Fruit fly (Drosophila melanogaster) whole organism, prepupa: Measurements from ENCODE around the gene tup.

Source experiments
- CG11902 ChIP-seq: fragments of 200-800 bp; sonication (Bioruptor generic); optimal IDR thresholded peaks from 3 replicates; lab custom pipeline; 2016; ENCODE audit warnings: missing biosample characterization, missing genetic modification characterization
- CG1621 ChIP-seq: fragments of 200-800 bp; sonication (Bioruptor generic); optimal IDR thresholded peaks from 3 replicates; lab custom pipeline; 2018; ENCODE audit warnings: missing biosample characterization, mild to moderate bottlenecking, missing genetic modification characterization
- CG16779 ChIP-seq: fragments of 200-800 bp; sonication (Bioruptor generic); optimal IDR thresholded peaks from 3 replicates; lab custom pipeline; 2017; ENCODE audit warnings: missing biosample characterization, mild to moderate bottlenecking, missing genetic modification characterization
- CG3032 ChIP-seq: fragments of 200-800 bp; optimal IDR thresholded peaks from 2 replicates; lab custom pipeline; 2019; ENCODE audit warnings: missing biosample characterization, mild to moderate bottlenecking, missing genetic modification characterization, moderate library complexity
- CG34406 ChIP-seq: fragments of 200-800 bp; sonication (Bioruptor generic); optimal IDR thresholded peaks from 3 replicates; lab custom pipeline; 2016; ENCODE audit warnings: missing biosample characterization, missing genetic modification characterization
- CG3919 ChIP-seq: fragments of 200-800 bp; sonication (Bioruptor generic); optimal IDR thresholded peaks from 3 replicates; lab custom pipeline; 2016; ENCODE audit warnings: missing biosample characterization, missing genetic modification characterization
- CG4318 ChIP-seq: fragments of 200-800 bp; sonication (Bioruptor generic); optimal IDR thresholded peaks from 3 replicates; lab custom pipeline; 2017; ENCODE audit warnings: missing biosample characterization, mild to moderate bottlenecking, missing genetic modification characterization
- CG6163 ChIP-seq: fragments of 200-800 bp; sonication (Bioruptor generic); IDR thresholded peaks from 3 replicates; pipeline ENCODE4 v1.3.6; 2022; ENCODE audit warnings: missing biosample characterization, missing genetic modification characterization
- CG6276 ChIP-seq: fragments of 200-800 bp; sonication (Bioruptor generic); optimal IDR thresholded peaks from 2 replicates; lab custom pipeline; 2017; ENCODE audit warnings: missing biosample characterization, mild to moderate bottlenecking, missing genetic modification characterization
- CG6792 ChIP-seq: fragments of 200-800 bp; sonication (Bioruptor generic); optimal IDR thresholded peaks from 3 replicates; lab custom pipeline; 2016; ENCODE audit warnings: missing biosample characterization, missing genetic modification characterization
- CG6854 ChIP-seq: fragments of 200-800 bp; sonication (Bioruptor generic); optimal IDR thresholded peaks from 2 replicates; lab custom pipeline; 2017; ENCODE audit warnings: missing biosample characterization, mild to moderate bottlenecking, missing genetic modification characterization
- CG7368 ChIP-seq: fragments of 200-800 bp; sonication (Bioruptor generic); optimal IDR thresholded peaks from 3 replicates; lab custom pipeline; 2016; ENCODE audit warnings: missing biosample characterization, missing genetic modification characterization
- CG8119 ChIP-seq: fragments of 200-800 bp; sonication (Bioruptor generic); IDR thresholded peaks from 3 replicates; pipeline ENCODE4 v1.3.6; 2022; ENCODE audit warnings: missing biosample characterization, missing genetic modification characterization
- CG8319 ChIP-seq: fragments of 200-800 bp; sonication (Bioruptor generic); optimal IDR thresholded peaks from 3 replicates; lab custom pipeline; 2016; ENCODE audit warnings: missing biosample characterization, missing genetic modification characterization
- CG8632 ChIP-seq: fragments of 200-800 bp; sonication (Bioruptor generic); optimal IDR thresholded peaks from 3 replicates; lab custom pipeline; 2016; ENCODE audit warnings: missing biosample characterization, missing genetic modification characterization
- CG9139 ChIP-seq: fragments of 200-800 bp; sonication (Bioruptor generic); optimal IDR thresholded peaks from 3 replicates; lab custom pipeline; 2017; ENCODE audit warnings: missing biosample characterization, mild to moderate bottlenecking, missing genetic modification characterization
- Eip75B ChIP-seq: fragments of 200-800 bp; sonication (Bioruptor generic); optimal IDR thresholded peaks from 3 replicates; lab custom pipeline; 2016; ENCODE audit warnings: missing biosample characterization, missing genetic modification characterization
- Eip78C ChIP-seq: fragments of 200-800 bp; sonication (Bioruptor generic); peaks from one replicate; lab custom pipeline; 2016; ENCODE audit warnings: missing biosample characterization, missing genetic modification characterization
- Gug ChIP-seq: fragments of 200-800 bp; sonication (Bioruptor generic); IDR thresholded peaks from 2 replicates; pipeline ENCODE4 v1.3.6; 2022; ENCODE audit warnings: missing biosample characterization, missing genetic modification characterization
- Hr38 ChIP-seq: sonication (Bioruptor generic); optimal IDR thresholded peaks from 2 replicates; lab custom pipeline; 2016; ENCODE audit warnings: missing biosample characterization, missing genetic modification characterization
- Hr39 ChIP-seq: fragments of 200-800 bp; sonication (Bioruptor generic); optimal IDR thresholded peaks from 2 replicates; lab custom pipeline; 2016; ENCODE audit warnings: missing biosample characterization, missing genetic modification characterization
- Hr4 ChIP-seq: fragments of 200-800 bp; sonication (Bioruptor generic); optimal IDR thresholded peaks from 3 replicates; lab custom pipeline; 2016; ENCODE audit warnings: missing biosample characterization, missing genetic modification characterization
- Lpt ChIP-seq: fragments of 200-800 bp; sonication (Bioruptor generic); optimal IDR thresholded peaks from 3 replicates; lab custom pipeline; 2016; ENCODE audit warnings: missing biosample characterization, missing genetic modification characterization
- Met ChIP-seq: fragments of 200-800 bp; sonication (Bioruptor generic); optimal IDR thresholded peaks from 3 replicates; lab custom pipeline; 2016; ENCODE audit warnings: missing biosample characterization, missing genetic modification characterization
- Sox102F ChIP-seq: fragments of 200-800 bp; sonication (Bioruptor generic); optimal IDR thresholded peaks from 2 replicates; lab custom pipeline; 2016; ENCODE audit warnings: missing biosample characterization, mild to moderate bottlenecking, missing genetic modification characterization
- Sox14 ChIP-seq: fragments of 200-800 bp; sonication (Bioruptor generic); optimal IDR thresholded peaks from 3 replicates; lab custom pipeline; 2016; ENCODE audit warnings: missing biosample characterization, missing genetic modification characterization
- achi ChIP-seq: fragments of 200-800 bp; sonication (Bioruptor generic); optimal IDR thresholded peaks from 3 replicates; lab custom pipeline; 2016; ENCODE audit warnings: missing biosample characterization, missing genetic modification characterization
- acj6 ChIP-seq: fragments of 200-800 bp; sonication (Bioruptor generic); optimal IDR thresholded peaks from 3 replicates; lab custom pipeline; 2016; ENCODE audit warnings: missing biosample characterization, missing genetic modification characterization
- cyc ChIP-seq: fragments of 200-800 bp; sonication (Bioruptor generic); optimal IDR thresholded peaks from 3 replicates; lab custom pipeline; 2016; ENCODE audit warnings: missing biosample characterization, missing genetic modification characterization
- dac ChIP-seq: fragments of 200-800 bp; sonication (Bioruptor generic); optimal IDR thresholded peaks from 2 replicates; lab custom pipeline; 2017; ENCODE audit warnings: missing biosample characterization, mild to moderate bottlenecking, missing genetic modification characterization
- dsx ChIP-seq: fragments of 200-800 bp; optimal IDR thresholded peaks from 3 replicates; lab custom pipeline; 2019; ENCODE audit warnings: missing biosample characterization, mild to moderate bottlenecking, missing genetic modification characterization, moderate library complexity; ENCODE audit not compliant: poor library complexity, severe bottlenecking
- eg ChIP-seq: fragments of 200-800 bp; sonication (Bioruptor generic); IDR thresholded peaks from 3 replicates; pipeline ENCODE4 v1.3.6; 2022; ENCODE audit warnings: missing biosample characterization, missing genetic modification characterization
- esn ChIP-seq: fragments of 200-800 bp; sonication (Bioruptor generic); optimal IDR thresholded peaks from 2 replicates; lab custom pipeline; 2016; ENCODE audit warnings: missing biosample characterization, mild to moderate bottlenecking, missing genetic modification characterization, moderate library complexity
- fkh ChIP-seq: fragments of 200-800 bp; sonication (Bioruptor generic); optimal IDR thresholded peaks from 3 replicates; lab custom pipeline; 2017; ENCODE audit warnings: missing biosample characterization, mild to moderate bottlenecking, missing genetic modification characterization, moderate library complexity
- lz ChIP-seq: fragments of 200-800 bp; sonication (Bioruptor generic); optimal IDR thresholded peaks from 3 replicates; lab custom pipeline; 2016; ENCODE audit warnings: missing biosample characterization, missing genetic modification characterization
- net ChIP-seq: fragments of 200-800 bp; sonication (Bioruptor generic); optimal IDR thresholded peaks from 3 replicates; lab custom pipeline; 2016; ENCODE audit warnings: missing biosample characterization, missing genetic modification characterization
- spab ChIP-seq: fragments of 200-800 bp; sonication (Bioruptor generic); optimal IDR thresholded peaks from 2 replicates; lab custom pipeline; 2017; ENCODE audit warnings: missing biosample characterization, mild to moderate bottlenecking, missing genetic modification characterization, missing genetic modification reagents
- ss ChIP-seq, 2 experiments: fragments of 200-800 bp; sonication (Bioruptor generic); optimal IDR thresholded peaks; 2 replicates in 1 of 2; 3 replicates in 1 of 2; lab custom pipeline; 2017 to 2018; ENCODE audit warnings: mild to moderate bottlenecking in 2 of 2, missing biosample characterization in 2 of 2, missing genetic modification characterization in 2 of 2, moderate library complexity in 1 of 2
- svp ChIP-seq: fragments of 200-800 bp; sonication (Bioruptor generic); peaks from one replicate; lab custom pipeline; 2016; ENCODE audit warnings: missing biosample characterization, missing genetic modification characterization
- topi ChIP-seq: fragments of 200-800 bp; sonication (Bioruptor generic); optimal IDR thresholded peaks from 3 replicates; lab custom pipeline; 2016; ENCODE audit warnings: missing biosample characterization, missing genetic modification characterization
- vri ChIP-seq: fragments of 200-800 bp; sonication (Bioruptor generic); optimal IDR thresholded peaks from 3 replicates; lab custom pipeline; 2016; ENCODE audit warnings: missing biosample characterization, mild to moderate bottlenecking, missing genetic modification characterization

Gene tup

DNA sequence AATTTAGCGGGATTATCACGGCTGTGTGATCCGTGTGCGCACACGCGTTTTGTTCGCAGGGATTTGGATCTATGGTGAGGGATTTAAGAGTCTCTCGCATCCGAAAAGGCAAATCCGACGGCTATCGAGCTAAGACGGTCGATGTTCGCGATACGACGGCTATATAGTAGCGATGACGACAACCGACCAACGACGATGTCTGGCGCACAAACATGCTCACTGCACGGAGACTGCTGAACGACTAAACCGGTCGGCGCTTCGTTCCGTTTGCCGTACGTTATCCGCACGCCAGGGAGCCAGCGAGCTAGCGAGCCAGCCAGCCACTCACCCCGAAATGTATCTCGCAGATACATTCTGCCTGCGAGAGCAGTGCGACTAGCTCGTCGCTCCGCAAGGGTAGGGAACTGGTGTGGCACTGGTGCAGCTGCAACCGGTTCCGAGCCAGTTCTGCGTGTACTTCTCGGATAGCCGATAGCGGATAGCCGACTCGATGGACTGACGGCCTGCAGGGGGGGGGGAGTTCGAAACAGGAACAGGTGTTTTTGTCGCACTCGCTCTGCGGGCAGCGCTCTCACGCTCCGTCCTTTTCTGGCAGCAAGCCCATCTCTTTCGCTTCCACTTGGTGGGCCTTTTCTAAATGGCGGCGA is at the start of gene tup:
TSS of gene tup (minus strand) at position 248 of the 647 bp plus-strand sequence.
- TF ChIP-seq acj6 (no peak), CG34406 (no peak), CG3032 (tag; lab: Kevin White, UChicago) (no peak), CG9139 (peak; percentile 35), Hr4 (GFP tag; lab: Kevin White, UChicago) (peak; percentile 4), eg (GFP tag; lab: Robert Waterston, UW) (peak; percentile 38; the same call in 1 of the 3 replicates), fkh (GFP tag; lab: Kevin White, UChicago) (peak; percentile 11), CG7368 (GFP tag; lab: Kevin White, UChicago) (peak; percentile 12), ss (GFP tag; optimal IDR thresholded peaks at IDR 0.05; lab: Kevin White, UChicago) (peak; percentile 58 to 61), CG6276 (GFP tag; lab: Kevin White, UChicago) (no peak), esn (GFP tag; lab: Kevin White, UChicago) (peak; percentile 29), net (GFP tag; lab: Kevin White, UChicago) (peak; percentile 43), Eip78C (GFP tag; lab: Kevin White, UChicago) (peak; percentile 81), vri (GFP tag; lab: Kevin White, UChicago) (no peak), CG1621 (tag; lab: Kevin White, UChicago) (peak; percentile 75), Eip75B (peak; percentile 6), cyc (GFP tag; lab: Kevin White, UChicago) (no peak), dsx (GFP tag; lab: Kevin White, UChicago) (no peak), Gug (GFP tag; lab: Robert Waterston, UW) (0 out of 2 replicates have a peak, but pooled peaks have one; percentile 10), CG16779 (no peak), Sox102F (GFP tag; lab: Kevin White, UChicago) (peak; percentile 26), Met (GFP tag; lab: Kevin White, UChicago) (peak; percentile 2), Sox14 (GFP tag; lab: Kevin White, UChicago) (peak; percentile 20), CG8119 (GFP tag; lab: Robert Waterston, UW) (peak; percentile 49; the same call in 1 of the 3 replicates), achi (peak; percentile 19), spab (no peak), CG8632 (GFP tag; lab: Kevin White, UChicago) (no peak), lz (no peak), CG6163 (GFP tag; lab: Robert Waterston, UW) (peak; percentile 50; the same call in 2 of the 3 replicates), CG3919 (GFP tag; lab: Kevin White, UChicago) (peak; percentile 33), svp (peak; percentile 44), Lpt (GFP tag; lab: Kevin White, UChicago) (peak; percentile 22)

DNA sequence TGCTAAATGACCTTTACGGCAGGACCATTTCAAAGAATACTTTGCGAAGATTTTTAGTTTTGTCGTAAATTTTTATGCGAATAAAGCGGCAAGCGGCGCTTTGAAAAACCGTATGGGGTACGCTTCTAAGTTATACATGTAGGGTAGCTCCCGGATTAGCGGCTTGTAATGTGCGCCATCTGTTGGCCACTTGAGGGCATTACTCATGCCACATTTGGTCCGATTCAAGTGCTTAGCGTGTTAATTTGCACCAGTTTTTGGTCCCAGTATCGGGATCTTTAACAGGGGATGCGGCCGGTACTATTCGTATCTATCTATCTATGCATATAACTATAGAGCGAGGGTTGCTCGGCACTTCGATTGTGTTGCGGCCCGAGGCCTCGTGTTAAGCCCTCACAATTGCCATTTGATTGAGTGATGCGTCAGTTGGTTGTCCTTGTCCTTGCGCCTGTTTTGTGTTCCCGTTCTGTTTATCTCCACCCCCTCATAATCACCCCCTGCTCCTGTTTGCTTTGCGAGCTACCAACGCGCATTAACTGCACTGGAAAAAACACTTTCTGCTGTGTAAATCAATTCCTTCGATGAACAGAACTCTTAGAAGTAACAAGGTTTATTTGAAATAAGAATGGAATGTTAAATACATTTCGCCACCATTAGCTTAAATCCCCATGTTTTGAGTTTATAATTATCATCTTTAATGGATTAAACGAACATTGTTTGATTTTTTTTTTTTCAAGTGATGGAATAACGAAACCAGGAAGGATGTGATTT is 49.5 kb upstream of the tup start:
- TF ChIP-seq Gug (GFP tag; lab: Robert Waterston, UW) (no peak), Eip78C (GFP tag; lab: Kevin White, UChicago) (peak; percentile 33)

DNA sequence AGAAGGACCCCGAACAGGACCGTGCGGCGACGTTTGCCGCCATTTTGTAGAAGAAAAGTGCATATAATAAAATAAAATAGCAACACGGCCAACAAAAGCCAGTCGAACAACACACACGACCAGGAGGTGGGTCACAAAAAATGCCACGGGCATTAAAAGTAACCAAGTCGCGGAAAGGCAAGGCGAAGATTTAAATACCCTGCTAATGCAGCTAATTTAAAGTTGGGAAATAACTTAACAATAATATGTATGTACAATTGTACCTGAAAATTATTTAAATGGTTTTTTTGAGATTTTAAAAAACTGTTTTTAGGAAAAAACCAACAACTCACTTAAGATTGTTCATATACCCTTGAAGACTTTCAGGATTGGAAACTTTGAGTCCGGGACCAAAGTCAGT is 48.5 kb upstream of the tup start:
- TF ChIP-seq Eip78C (GFP tag; lab: Kevin White, UChicago) (peak; percentile 46), Eip75B (no peak), CG8119 (GFP tag; lab: Robert Waterston, UW) (peak; percentile 26; the same call in 1 of the 3 replicates), CG8319 (no peak)
- TF ChIP-seq, all 60 proteins: peak for 2

DNA sequence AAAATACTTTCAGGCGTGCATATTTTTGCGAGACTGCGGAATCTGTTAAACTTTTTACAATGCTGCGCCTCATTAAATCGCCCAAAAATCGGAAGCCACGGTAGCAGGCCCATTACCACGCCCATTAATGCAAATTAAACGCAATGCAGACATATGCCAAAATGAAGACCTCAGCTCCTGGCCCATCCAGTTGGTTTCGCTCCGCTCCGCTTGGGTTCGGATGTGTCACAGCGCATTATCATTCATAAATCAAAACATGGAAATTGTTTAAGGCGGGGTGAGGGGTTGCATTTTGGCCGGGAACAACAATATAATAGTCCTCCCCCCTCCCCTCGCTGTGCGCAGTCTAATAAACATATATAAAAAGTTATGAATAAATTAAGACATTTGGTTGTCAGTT is 46.8 kb upstream of the tup start:
- TF ChIP-seq dac (GFP tag; lab: Kevin White, UChicago), result no peak
- TF ChIP-seq CG8632 (GFP tag; lab: Kevin White, UChicago), result no peak
- no peak for TF ChIP-seq Hr4 (GFP tag; lab: Kevin White, UChicago)
- TF ChIP-seq Hr39 (GFP tag; lab: Kevin White, UChicago), result no peak
- TF ChIP-seq Met (GFP tag; lab: Kevin White, UChicago), result no peak
- no peak for TF ChIP-seq CG8119 (GFP tag; lab: Robert Waterston, UW)
- no peak for TF ChIP-seq vri (GFP tag; lab: Kevin White, UChicago)
- no peak for TF ChIP-seq CG6854 (GFP tag; lab: Kevin White, UChicago)
- no peak for TF ChIP-seq dsx (GFP tag; lab: Kevin White, UChicago)
- no peak for TF ChIP-seq topi (GFP tag; lab: Kevin White, UChicago)
- no peak for TF ChIP-seq CG6792
- no peak for TF ChIP-seq Hr38
- no peak for TF ChIP-seq CG4318 (GFP tag; lab: Kevin White, UChicago)
- no peak for TF ChIP-seq cyc (GFP tag; lab: Kevin White, UChicago)
- TF ChIP-seq CG6276 (GFP tag; lab: Kevin White, UChicago), result no peak
- TF ChIP-seq CG11902 (GFP tag; lab: Kevin White, UChicago), result no peak
- TF ChIP-seq esn (GFP tag; lab: Kevin White, UChicago), result no peak
- TF ChIP-seq lz, result no peak
- no peak for TF ChIP-seq Sox102F (GFP tag; lab: Kevin White, UChicago)
